Worm (Caenorhabditis elegans) whole organism, L4 larva: Measurements from ENCODE around the gene B0507.9.

ENCODE experiments used
- dpl-1 ChIP-seq: fragments of 150-350 bp; optimal IDR thresholded peaks from 2 replicates; lab custom pipeline; 2014; ENCODE audit warnings: missing biosample characterization, missing genetic modification reagents, missing genetic modification characterization
- unc-39 ChIP-seq: sonication (generic microtip); optimal IDR thresholded peaks from 2 replicates; lab custom pipeline; 2017; ENCODE audit warnings: missing biosample characterization, missing genetic modification characterization
- unc-62 ChIP-seq, 3 experiments: fragments of 150-350 bp in 1 of 3; sonication (generic microtip); optimal IDR thresholded peaks in 2 of 3; peaks in 1 of 3; 1 replicate in 1 of 3; 2 replicates in 2 of 3; lab custom pipeline; 2014 to 2017; ENCODE audit warnings: missing biosample characterization in 3 of 3, missing genetic modification characterization in 3 of 3, missing genetic modification reagents in 3 of 3, missing genotype in 1 of 3

ce11 chrV:8727077-8727476 is 38.8 kb downstream of the B0507.9 start, which contains the start of gene ZC196.9:
- TF ChIP-seq unc-39 (tag; lab: Kevin White, UChicago) (no peak), unc-62 (GFP tag; optimal IDR thresholded peaks at IDR 0.05 in 1 of 2; lab: Kevin White, UChicago) (no peak), unc-62 (tag; optimal IDR thresholded peaks at IDR 0.05; lab: Kevin White, UChicago) (no peak), dpl-1 (GFP tag; lab: Kevin White, UChicago) (no peak)
